Fruit fly (Drosophila melanogaster) whole organism, wandering third instar larva: Measurements from ENCODE around the gene CG13113.

Experiments
- Hnf4 ChIP-seq: fragments of 200-800 bp; sonication (Bioruptor generic); optimal IDR thresholded peaks from 2 replicates; lab custom pipeline; 2016; ENCODE audit warnings: missing biosample characterization, mild to moderate bottlenecking, missing genetic modification characterization
- Hr78 ChIP-seq: fragments of >200 bp; optimal IDR thresholded peaks from 2 replicates; lab custom pipeline; 2017; ENCODE audit warnings: missing biosample characterization, missing genetic modification characterization
- OdsH ChIP-seq: fragments of 200-800 bp; sonication (Bioruptor generic); optimal IDR thresholded peaks from 2 replicates; lab custom pipeline; 2016; ENCODE audit warnings: missing biosample characterization, mild to moderate bottlenecking, missing genetic modification characterization
- ey ChIP-seq: fragments of 200-800 bp; sonication (Bioruptor generic); optimal IDR thresholded peaks from 2 replicates; lab custom pipeline; 2016; ENCODE audit warnings: missing biosample characterization, missing genetic modification characterization
- foxo ChIP-seq, 2 experiments: fragments of 200-800 bp; sonication (Bioruptor generic); optimal IDR thresholded peaks; 2 replicates in 1 of 2; 3 replicates in 1 of 2; lab custom pipeline; 2016 to 2017; ENCODE audit warnings: missing biosample characterization in 2 of 2, missing genetic modification characterization in 2 of 2

- TF ChIP-seq Hnf4 (GFP tag; lab: Kevin White, UChicago) (no peak), Hr78 (GFP tag; lab: Kevin White, UChicago) (no peak), foxo (GFP tag; optimal IDR thresholded peaks at IDR 0.05; lab: Kevin White, UChicago) (no peak), OdsH (GFP tag; lab: Kevin White, UChicago) (no peak), ey (GFP tag; lab: Kevin White, UChicago) (no peak)
These were observed 21.4 kb downstream of the CG13113 start, which contains the start of gene CG46468 for dm6 chr2L:9565387-9565786.
